Worm (Caenorhabditis elegans) whole organism, L1 larva: ENCODE results near the gene his-41.

ENCODE experiments used
- C04F5.9 ChIP-seq: sonication (generic microtip); optimal IDR thresholded peaks from 2 replicates; lab custom pipeline; 2016; ENCODE audit warnings: missing genetic modification characterization, missing compliant biosample characterization
- C16A3.4 ChIP-seq: fragments of 150-350 bp; optimal IDR thresholded peaks from 2 replicates; lab custom pipeline; 2014; ENCODE audit warnings: missing biosample characterization, missing genetic modification characterization
- F16B12.6 ChIP-seq: fragments of 150-350 bp; optimal IDR thresholded peaks from 2 replicates; lab custom pipeline; 2014; ENCODE audit warnings: missing biosample characterization, missing genetic modification characterization
- aha-1 ChIP-seq: fragments of 150-350 bp; optimal IDR thresholded peaks from 2 replicates; lab custom pipeline; 2014; ENCODE audit warnings: missing biosample characterization, missing genetic modification characterization
- ama-1 ChIP-seq: fragments of 150-350 bp; optimal IDR thresholded peaks from 2 replicates; lab custom pipeline; 2014
- blmp-1 ChIP-seq: fragments of 150-350 bp; optimal IDR thresholded peaks from 2 replicates; lab custom pipeline; 2014; ENCODE audit warnings: missing biosample characterization, missing genetic modification characterization
- ceh-63 ChIP-seq: fragments of 200-800 bp; sonication (Bioruptor generic); optimal IDR thresholded peaks from 2 replicates; lab custom pipeline; 2018; ENCODE audit warnings: mild to moderate bottlenecking, missing genetic modification characterization, missing compliant biosample characterization
- ceh-8 ChIP-seq: fragments of 200-800 bp; sonication (Bioruptor generic); optimal IDR thresholded peaks from 2 replicates; lab custom pipeline; 2018; ENCODE audit warnings: mild to moderate bottlenecking, missing genetic modification characterization, moderate library complexity, missing compliant biosample characterization
- ceh-82 ChIP-seq, 3 experiments: fragments of 150-350 bp in 1 of 3; sonication (generic microtip) in 2 of 3; optimal IDR thresholded peaks; 2 replicates each; lab custom pipeline; 2014 to 2017; ENCODE audit warnings: missing biosample characterization in 3 of 3, missing genetic modification characterization in 3 of 3
- ceh-88 ChIP-seq: fragments of 200-800 bp; sonication (Bioruptor generic); IDR thresholded peaks from 2 replicates; pipeline ENCODE4 v1.3.6; 2022; ENCODE audit warnings: missing genetic modification characterization, missing compliant biosample characterization
- ceh-90 ChIP-seq: sonication (generic microtip); optimal IDR thresholded peaks from 2 replicates; lab custom pipeline; 2016; ENCODE audit warnings: missing genetic modification characterization, missing compliant biosample characterization
- ces-1 ChIP-seq: fragments of 150-350 bp; optimal IDR thresholded peaks from 2 replicates; lab custom pipeline; 2014; ENCODE audit warnings: missing biosample characterization, missing genetic modification reagents, missing genetic modification characterization
- efl-1 ChIP-seq, 4 experiments: fragments of 150-350 bp; optimal IDR thresholded peaks in 3 of 4; peaks in 1 of 4; 1 replicate in 1 of 4; 2 replicates in 3 of 4; lab custom pipeline; 2014; ENCODE audit warnings: missing biosample characterization in 2 of 4, missing genetic modification characterization in 2 of 4, missing genetic modification reagents in 2 of 4
- egl-13 ChIP-seq: sonication (generic microtip); optimal IDR thresholded peaks from 2 replicates; lab custom pipeline; 2016; ENCODE audit warnings: missing genotype, missing genetic modification reagents, missing genetic modification characterization, missing compliant biosample characterization
- elt-2 ChIP-seq: sonication (generic microtip); optimal IDR thresholded peaks from 2 replicates; lab custom pipeline; 2016; ENCODE audit warnings: missing genetic modification characterization, mild to moderate bottlenecking, inconsistent platforms, missing compliant biosample characterization, missing genetic modification reagents
- fkh-10 ChIP-seq: sonication (generic microtip); optimal IDR thresholded peaks from 2 replicates; lab custom pipeline; 2017; ENCODE audit warnings: missing biosample characterization, missing genetic modification reagents, missing genetic modification characterization
- fkh-4 ChIP-seq: sonication (generic microtip); optimal IDR thresholded peaks from 2 replicates; lab custom pipeline; 2016; ENCODE audit warnings: missing compliant biosample characterization, missing genetic modification characterization, borderline replicate concordance
- grh-1 ChIP-seq: fragments of 200-800 bp; sonication (Bioruptor generic); IDR thresholded peaks from 2 replicates; pipeline ENCODE4 v1.3.6; 2022; ENCODE audit warnings: missing genetic modification reagents, missing genetic modification characterization, missing compliant biosample characterization
- hlh-17 ChIP-seq: fragments of 200-800 bp; sonication (Bioruptor generic); optimal IDR thresholded peaks from 2 replicates; lab custom pipeline; 2018; ENCODE audit warnings: missing genetic modification characterization, mild to moderate bottlenecking, missing compliant biosample characterization, moderate library complexity, borderline replicate concordance
- lin-13 ChIP-seq: fragments of 150-350 bp; optimal IDR thresholded peaks from 2 replicates; lab custom pipeline; 2014; ENCODE audit warnings: missing biosample characterization, missing genetic modification reagents, missing genetic modification characterization
- lin-14 ChIP-seq: fragments of 200-800 bp; sonication (Bioruptor generic); optimal IDR thresholded peaks from 2 replicates; lab custom pipeline; 2018; ENCODE audit warnings: mild to moderate bottlenecking, missing genetic modification characterization, moderate library complexity, missing compliant biosample characterization
- lir-3 ChIP-seq: sonication (generic microtip); optimal IDR thresholded peaks from 2 replicates; lab custom pipeline; 2016; ENCODE audit warnings: mild to moderate bottlenecking, missing genetic modification characterization, moderate library complexity, missing compliant biosample characterization; ENCODE audit not compliant: poor library complexity
- lsy-2 ChIP-seq, 2 experiments: fragments of 150-350 bp; optimal IDR thresholded peaks; 2 replicates each; lab custom pipeline; 2014; ENCODE audit warnings: missing biosample characterization in 2 of 2, missing genetic modification characterization in 2 of 2
- mef-2 ChIP-seq: fragments of 150-350 bp; optimal IDR thresholded peaks from 2 replicates; lab custom pipeline; 2014; ENCODE audit warnings: missing biosample characterization, missing genetic modification characterization
- mep-1 ChIP-seq: fragments of 150-350 bp; optimal IDR thresholded peaks from 2 replicates; lab custom pipeline; 2014; ENCODE audit warnings: missing biosample characterization, missing genetic modification characterization
- nhr-12 ChIP-seq: sonication (generic microtip); optimal IDR thresholded peaks from 2 replicates; lab custom pipeline; 2017; ENCODE audit warnings: missing biosample characterization, missing genetic modification characterization
- nhr-19 ChIP-seq: fragments of 200-800 bp; sonication (Bioruptor generic); conservative IDR thresholded peaks from 2 replicates; pipeline ENCODE4 v1.3.6; 2022; ENCODE audit warnings: missing genetic modification characterization, missing compliant biosample characterization
- nhr-20 ChIP-seq: sonication (generic microtip); optimal IDR thresholded peaks from 2 replicates; lab custom pipeline; 2016; ENCODE audit warnings: mild to moderate bottlenecking, missing genetic modification characterization, missing compliant biosample characterization
- nhr-237 ChIP-seq: fragments of 150-350 bp; optimal IDR thresholded peaks from 2 replicates; lab custom pipeline; 2014; ENCODE audit warnings: missing biosample characterization, missing genetic modification characterization
- nhr-28 ChIP-seq: fragments of 150-350 bp; optimal IDR thresholded peaks from 2 replicates; lab custom pipeline; 2014; ENCODE audit warnings: missing biosample characterization, missing genetic modification characterization
- nhr-47 ChIP-seq: sonication (generic microtip); optimal IDR thresholded peaks from 2 replicates; lab custom pipeline; 2016; ENCODE audit warnings: mild to moderate bottlenecking, missing genetic modification characterization, moderate library complexity, missing compliant biosample characterization
- nhr-76 ChIP-seq: sonication (generic microtip); optimal IDR thresholded peaks from 2 replicates; lab custom pipeline; 2017; ENCODE audit warnings: missing biosample characterization, missing genetic modification characterization
- nhr-77 ChIP-seq: fragments of 150-350 bp; optimal IDR thresholded peaks from 2 replicates; lab custom pipeline; 2014; ENCODE audit warnings: missing biosample characterization, missing genetic modification characterization
- nhr-84 ChIP-seq: sonication (generic microtip); optimal IDR thresholded peaks from 2 replicates; lab custom pipeline; 2017; ENCODE audit warnings: missing biosample characterization, missing genetic modification characterization
- pax-3 ChIP-seq: fragments of 200-800 bp; sonication (Bioruptor generic); optimal IDR thresholded peaks from 2 replicates; lab custom pipeline; 2018; ENCODE audit warnings: mild to moderate bottlenecking, missing genetic modification characterization, moderate library complexity, missing compliant biosample characterization
- pqm-1 ChIP-seq: sonication (generic microtip); optimal IDR thresholded peaks from 3 replicates; lab custom pipeline; 2017; ENCODE audit warnings: missing biosample characterization, missing genetic modification characterization
- skn-1 ChIP-seq: fragments of 150-350 bp; optimal IDR thresholded peaks from 2 replicates; lab custom pipeline; 2014; ENCODE audit warnings: missing biosample characterization, missing genetic modification characterization
- snu-23 ChIP-seq: sonication (generic microtip); optimal IDR thresholded peaks from 2 replicates; lab custom pipeline; 2016; ENCODE audit warnings: missing genetic modification characterization, missing compliant biosample characterization
- sptf-1 ChIP-seq: fragments of 150-350 bp; optimal IDR thresholded peaks from 2 replicates; lab custom pipeline; 2014; ENCODE audit warnings: missing biosample characterization, missing genetic modification characterization
- sup-37 ChIP-seq: fragments of 200-800 bp; sonication (Bioruptor generic); optimal IDR thresholded peaks from 2 replicates; lab custom pipeline; 2018; ENCODE audit warnings: mild to moderate bottlenecking, missing genetic modification characterization, missing compliant biosample characterization
- tbx-2 ChIP-seq: sonication (generic microtip); optimal IDR thresholded peaks from 2 replicates; lab custom pipeline; 2016; ENCODE audit warnings: missing genetic modification characterization, missing compliant biosample characterization
- tlp-1 ChIP-seq: fragments of 150-350 bp; optimal IDR thresholded peaks from 2 replicates; lab custom pipeline; 2014; ENCODE audit warnings: missing biosample characterization, missing genetic modification characterization
- unc-130 ChIP-seq: fragments of 150-350 bp; optimal IDR thresholded peaks from 2 replicates; lab custom pipeline; 2017; ENCODE audit warnings: missing biosample characterization, missing genetic modification characterization, inconsistent platforms
- unc-62 ChIP-seq: fragments of 150-350 bp; optimal IDR thresholded peaks from 2 replicates; lab custom pipeline; 2014; ENCODE audit warnings: missing biosample characterization, missing genetic modification reagents, missing genetic modification characterization
- zag-1 ChIP-seq: fragments of 150-350 bp; optimal IDR thresholded peaks from 2 replicates; lab custom pipeline; 2014; ENCODE audit warnings: missing biosample characterization, missing genetic modification characterization
- ztf-4 ChIP-seq: fragments of 150-350 bp; optimal IDR thresholded peaks from 2 replicates; lab custom pipeline; 2014; ENCODE audit warnings: missing biosample characterization, missing genetic modification characterization

Gene his-41

DNA sequence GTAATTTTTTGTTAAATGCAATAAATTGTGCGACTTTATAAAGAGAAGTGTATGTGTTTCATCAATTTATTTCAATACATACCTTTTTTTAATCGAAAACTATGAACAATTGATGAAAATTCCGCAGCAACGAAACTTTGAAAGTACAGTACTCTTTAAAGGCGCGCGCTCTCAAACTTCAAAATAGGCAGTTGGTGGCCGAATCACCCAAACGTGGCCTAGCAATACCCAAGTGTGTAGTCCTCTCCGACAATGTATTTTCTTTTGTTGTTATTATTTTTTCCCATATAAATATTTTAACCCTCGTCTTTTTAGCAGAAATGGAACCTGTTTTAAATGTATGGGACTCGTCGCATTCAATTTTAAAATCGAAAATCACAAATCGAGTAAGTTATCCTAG lies 8.8 kb upstream of the his-41 start, which contains the start of gene C50F4.4 (continued):
- peak; percentile 32 to 56 for TF ChIP-seq efl-1 (optimal IDR thresholded peaks at IDR 0.05; lab: Kevin White, UChicago)
- peak; percentile 49 to 94 for TF ChIP-seq efl-1 (GFP tag; optimal IDR thresholded peaks at IDR 0.05 in 1 of 2; lab: Kevin White, UChicago)
- no peak for TF ChIP-seq ces-1 (GFP tag; lab: Kevin White, UChicago)
- TF ChIP-seq pqm-1 (tag; lab: Kevin White, UChicago), result no peak
- TF ChIP-seq nhr-84 (tag; lab: Kevin White, UChicago), result no peak
- no peak for TF ChIP-seq nhr-237
- no peak for TF ChIP-seq F16B12.6
- no peak for TF ChIP-seq tbx-2 (tag; lab: Kevin White, UChicago)
- TF ChIP-seq sptf-1 (tag; lab: Kevin White, UChicago), result no peak
- no peak for TF ChIP-seq zag-1 (tag; lab: Kevin White, UChicago)
- TF ChIP-seq C04F5.9, result no peak
- no peak for TF ChIP-seq aha-1 (tag; lab: Kevin White, UChicago)
- peak; percentile 50 for TF ChIP-seq lin-14
- no peak for TF ChIP-seq C16A3.4 (tag; lab: Kevin White, UChicago)
- peak in 1 of 2 experiments; percentile 61 for TF ChIP-seq lsy-2 (tag; optimal IDR thresholded peaks at IDR 0.05; lab: Kevin White, UChicago)
- TF ChIP-seq egl-13 (tag; lab: Kevin White, UChicago), result peak; percentile 36
- TF ChIP-seq nhr-20 (tag; lab: Kevin White, UChicago), result peak; percentile 53
- TF ChIP-seq ceh-63 (GFP tag; lab: Kevin White, UChicago), result no peak
- peak; percentile 55 for TF ChIP-seq snu-23 (GFP tag; lab: Kevin White, UChicago)
- no peak for TF ChIP-seq ceh-8
- no peak for TF ChIP-seq elt-2 (tag; lab: Kevin White, UChicago)
- TF ChIP-seq fkh-10 (GFP tag; lab: Kevin White, UChicago), result no peak
- TF ChIP-seq tlp-1 (tag; lab: Kevin White, UChicago), result no peak
- TF ChIP-seq unc-62 (GFP tag; lab: Kevin White, UChicago), result no peak
- TF ChIP-seq lin-13 (GFP tag; lab: Kevin White, UChicago), result no peak
- TF ChIP-seq ceh-82 (tag; optimal IDR thresholded peaks at IDR 0.05; lab: Kevin White, UChicago), result no peak
- TF ChIP-seq blmp-1, result no peak
- TF ChIP-seq mep-1 (tag; lab: Kevin White, UChicago), result peak; percentile 12
- TF ChIP-seq ceh-90 (tag; lab: Kevin White, UChicago), result peak; percentile 74
- peak; percentile 42; the same call in 1 of the 2 replicates for TF ChIP-seq nhr-19
- TF ChIP-seq nhr-76 (tag; lab: Kevin White, UChicago), result no peak
- no peak for TF ChIP-seq nhr-28 (tag; lab: Kevin White, UChicago)
- TF ChIP-seq skn-1 (tag; lab: Kevin White, UChicago), result no peak
- no peak for TF ChIP-seq nhr-12 (tag; lab: Kevin White, UChicago)
- TF ChIP-seq nhr-77 (tag; lab: Kevin White, UChicago), result no peak
- no peak for TF ChIP-seq mef-2 (tag; lab: Kevin White, UChicago)
- no peak for TF ChIP-seq ztf-4 (tag; lab: Kevin White, UChicago)
- TF ChIP-seq pax-3 (tag; lab: Kevin White, UChicago), result peak; percentile 32
- TF ChIP-seq grh-1, result no peak
- peak; percentile 67 for TF ChIP-seq nhr-47 (tag; lab: Kevin White, UChicago)
- TF ChIP-seq lir-3 (tag; lab: Kevin White, UChicago), result peak; percentile 77
- peak; percentile 46 for TF ChIP-seq unc-130 (tag; lab: Kevin White, UChicago)
- peak; percentile 64 for TF ChIP-seq fkh-4 (tag; lab: Kevin White, UChicago)
- no peak for TF ChIP-seq hlh-17 (GFP tag; lab: Kevin White, UChicago)
- TF ChIP-seq sup-37, result no peak
- TF ChIP-seq ama-1 (lab: Kevin White, UChicago), result no peak
- no peak for TF ChIP-seq ceh-88
- TF ChIP-seq, all 84 proteins: peak for 30
